Fruit fly (Drosophila melanogaster) S2 (cell line): ENCODE results near the gene Polr3H.

Experiments
- CG8478 ChIP-seq: fragments of >200 bp; optimal IDR thresholded peaks from 2 replicates; lab custom pipeline; 2018
- CTCF ChIP-seq, 2 experiments: fragments of >200 bp; optimal IDR thresholded peaks; 2 replicates each; lab custom pipeline; 2018

Gene Polr3H

DNA sequence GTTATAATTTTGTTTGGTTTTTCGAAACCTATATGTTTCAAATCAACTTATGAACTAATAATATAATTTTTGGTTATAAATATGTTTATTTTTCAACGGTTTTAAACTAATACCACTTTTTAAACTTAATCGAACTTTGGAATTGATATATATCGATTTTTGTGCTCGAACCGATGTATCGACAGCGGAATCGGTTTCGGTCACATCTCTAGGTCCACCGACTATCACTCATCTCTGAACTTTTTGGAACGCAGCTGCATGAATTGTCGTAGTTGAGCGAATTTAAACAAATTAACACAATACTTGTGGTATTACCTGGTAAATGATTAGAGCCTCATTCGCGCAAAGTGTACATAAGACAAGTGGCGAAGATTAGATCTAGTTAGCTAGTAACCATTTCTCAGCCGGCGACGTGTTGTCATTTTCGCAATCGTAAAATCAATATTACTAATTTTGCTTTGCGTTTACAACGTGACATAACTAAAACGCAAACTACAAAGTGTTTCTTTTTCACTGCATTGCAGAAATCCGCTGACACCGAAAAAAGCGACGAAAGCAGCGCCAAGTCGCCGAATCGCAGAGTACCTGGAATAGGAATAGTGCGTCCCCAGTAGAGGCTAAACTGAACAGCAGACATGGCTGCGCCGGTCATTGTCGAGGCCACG, 20.6 kb upstream of the Polr3H start, which contains the start of gene Apt1:
Gene Apt1, plus strand, starts transcription at position 219 of the 665 bp plus-strand sequence.
- TF ChIP-seq CTCF (optimal IDR thresholded peaks at IDR 0.05; lab: Kevin White, UChicago), result peak in 1 of 2 experiments; percentile 16
- TF ChIP-seq CG8478, result no peak

DNA sequence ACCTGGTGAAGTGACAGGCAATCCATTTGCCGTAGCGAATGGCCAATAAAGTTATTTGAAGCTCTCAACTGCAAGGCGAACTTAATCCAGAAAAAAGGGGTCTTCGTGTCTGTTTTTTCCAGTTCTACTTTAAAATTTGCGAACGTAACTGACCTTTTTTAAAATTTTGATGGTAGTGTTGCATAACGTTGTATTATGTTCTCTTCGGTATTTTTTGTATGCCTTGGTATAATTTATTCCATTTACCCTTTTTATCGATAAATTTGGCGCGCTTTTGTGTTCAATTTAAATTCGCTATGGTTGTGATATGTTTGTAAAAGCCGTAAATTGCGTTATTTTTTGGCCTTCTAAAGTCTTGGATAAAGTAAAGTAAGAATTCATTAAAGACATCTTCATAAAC, 17.9 kb upstream of the Polr3H start:
- TF ChIP-seq CTCF (optimal IDR thresholded peaks at IDR 0.05; lab: Kevin White, UChicago) (no peak), CG8478 (no peak)

- TF ChIP-seq CG8478 (no peak), CTCF (optimal IDR thresholded peaks at IDR 0.05; lab: Kevin White, UChicago) (no peak)
Observed at dm6 chr3L:11631092-11631491, 17.5 kb upstream of the Polr3H start, which contains the start of gene CG32091. TSS of gene CG32091 (plus strand) at chr3L:11631392.

DNA sequence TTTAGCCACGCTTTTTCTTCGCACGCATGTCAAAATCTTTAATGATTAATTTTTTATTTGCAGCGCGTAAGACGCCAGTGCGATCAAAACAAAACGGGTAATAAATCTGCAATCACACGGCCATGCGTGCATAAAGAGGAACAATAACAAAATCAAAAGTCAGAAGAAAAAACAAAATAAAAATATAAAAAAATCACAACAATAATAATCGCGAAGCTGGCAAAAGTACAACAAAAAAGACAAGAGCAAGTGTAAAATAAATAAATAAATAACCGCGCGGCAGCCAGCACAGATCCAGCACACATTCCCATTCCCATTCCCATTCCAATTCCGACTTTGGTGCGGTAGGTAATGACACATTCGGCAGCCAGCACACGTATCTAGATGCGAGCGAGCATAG, 14.0 kb upstream of the Polr3H start:
- no peak for TF ChIP-seq CTCF (optimal IDR thresholded peaks at IDR 0.05; lab: Kevin White, UChicago)
- TF ChIP-seq CG8478, result no peak

DNA sequence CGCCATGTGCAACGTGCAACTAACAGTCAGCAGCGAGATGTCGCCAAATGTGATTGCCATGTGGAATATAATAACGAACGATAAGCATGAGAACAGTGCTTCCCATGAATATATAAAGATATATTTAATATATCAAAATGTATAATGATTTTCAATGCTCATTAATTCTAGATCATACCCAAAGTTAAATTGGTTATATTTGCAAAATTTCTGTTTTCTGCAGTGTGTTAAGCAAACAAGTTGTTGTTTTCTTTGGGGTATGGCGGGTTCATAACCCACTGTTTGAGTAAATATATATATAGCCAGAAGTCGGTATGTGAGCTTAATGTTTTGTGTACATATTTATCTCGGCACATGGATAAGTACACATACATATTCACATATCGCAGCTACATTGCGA, 11.7 kb upstream of the Polr3H start:
- TF ChIP-seq CTCF (optimal IDR thresholded peaks at IDR 0.05; lab: Kevin White, UChicago), result no peak
- TF ChIP-seq CG8478, result no peak

- TF ChIP-seq CG8478, result no peak
- TF ChIP-seq CTCF (optimal IDR thresholded peaks at IDR 0.05; lab: Kevin White, UChicago), result no peak
Observed at dm6 chr3L:11645933-11646332, 2.6 kb upstream of the Polr3H start, which contains the start of gene CG6071. TSS of gene CG6071 (minus strand) at chr3L:11646033.

DNA sequence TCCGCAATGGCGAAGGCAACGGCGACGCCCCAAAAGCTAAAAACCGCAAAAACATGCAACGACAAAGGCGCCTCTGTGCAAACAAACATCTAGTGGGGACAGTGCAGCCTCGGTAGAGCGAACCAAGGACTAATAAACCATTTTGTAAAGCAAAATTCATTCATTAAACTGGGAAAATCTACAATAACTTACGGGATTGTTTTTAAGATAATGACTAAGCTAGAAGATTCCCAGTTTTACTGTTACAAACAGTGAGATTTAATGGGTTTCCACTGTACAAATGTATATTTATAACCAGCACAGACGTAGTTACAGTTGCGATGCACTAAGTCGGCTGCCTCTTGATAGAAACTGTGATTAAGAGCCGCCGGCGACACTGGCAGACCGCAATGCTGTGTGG, 7.6 kb downstream of the Polr3H start:
- no peak for TF ChIP-seq CTCF (optimal IDR thresholded peaks at IDR 0.05; lab: Kevin White, UChicago)
- TF ChIP-seq CG8478, result no peak

DNA sequence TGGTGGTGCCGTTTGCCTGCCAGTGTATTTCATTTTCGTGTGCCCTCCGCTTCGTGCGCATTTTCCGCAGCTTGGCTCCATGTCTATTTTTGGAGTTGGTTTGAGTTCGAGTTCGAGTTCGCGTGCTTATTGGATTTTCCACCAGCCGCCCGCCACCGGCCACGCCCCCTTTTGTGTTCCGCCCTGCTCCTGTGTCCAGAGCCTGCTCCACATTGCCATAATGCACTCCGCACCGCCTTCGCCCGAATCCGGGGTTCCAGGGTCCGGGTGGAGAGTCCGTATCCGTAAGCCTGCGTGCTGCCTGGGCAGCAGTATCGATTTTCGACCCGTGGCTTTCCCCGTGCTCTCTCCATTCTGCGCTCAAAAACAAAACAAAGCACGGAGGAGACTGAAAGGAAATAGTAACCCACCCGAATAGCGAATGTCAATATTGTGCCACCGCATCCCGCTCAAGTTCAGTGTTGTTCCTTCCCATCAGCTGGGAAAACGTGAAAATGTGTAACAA, 29.8 kb downstream of the Polr3H start:
- TF ChIP-seq CTCF (optimal IDR thresholded peaks at IDR 0.05; lab: Kevin White, UChicago), result no peak
- TF ChIP-seq CG8478, result no peak

DNA sequence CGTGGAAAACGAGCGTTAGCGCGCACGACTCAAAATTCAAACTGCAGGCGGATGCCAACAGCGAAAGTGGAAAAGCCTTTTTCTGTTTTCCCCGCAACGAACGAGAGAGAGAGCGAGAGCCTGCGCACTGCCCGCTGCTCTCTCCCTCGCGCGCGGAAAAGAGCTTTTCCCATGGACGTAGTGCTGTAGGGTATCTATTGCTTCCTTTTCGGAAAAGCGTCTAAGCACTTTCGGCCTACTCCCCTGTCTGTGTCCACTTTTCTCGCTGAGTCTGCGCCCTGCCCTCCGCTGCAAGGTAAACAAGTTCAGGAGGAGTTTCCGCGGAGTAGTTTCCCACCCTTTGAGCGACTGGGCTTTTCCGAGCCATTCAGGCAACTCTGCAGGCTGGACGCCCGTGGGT, 31.7 kb downstream of the Polr3H start, which contains the start of gene CG32085:
Gene CG32085, minus strand, starts transcription at position 47 of the 400 bp plus-strand sequence.
- TF ChIP-seq CTCF (optimal IDR thresholded peaks at IDR 0.05; lab: Kevin White, UChicago), result no peak
- TF ChIP-seq CG8478, result no peak

DNA sequence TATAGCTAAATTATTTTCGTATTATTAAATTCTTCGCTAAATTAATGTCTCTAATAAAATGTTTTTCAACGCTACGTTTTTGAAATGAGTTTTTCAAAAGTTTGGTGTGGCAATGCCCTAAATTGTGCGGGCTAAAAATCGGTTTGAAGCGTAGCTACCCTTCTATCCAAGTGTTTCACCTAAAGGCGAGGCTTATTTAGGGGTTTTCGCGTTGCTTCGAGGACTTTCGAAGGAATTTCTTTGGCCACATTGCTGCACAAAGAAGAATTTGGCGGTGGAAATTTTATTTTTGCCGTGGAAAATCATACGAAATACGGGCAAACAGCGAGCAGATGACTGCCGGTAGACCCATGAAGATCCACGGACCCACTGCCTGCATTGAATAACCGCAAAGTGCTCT, 33.2 kb downstream of the Polr3H start, which contains the start of gene TfIIEalpha:
Gene TfIIEalpha, plus strand, starts transcription at position 245 of the 400 bp plus-strand sequence.
- TF ChIP-seq CG8478 (no peak), CTCF (optimal IDR thresholded peaks at IDR 0.05; lab: Kevin White, UChicago) (peak; percentile 41 to 56)

DNA sequence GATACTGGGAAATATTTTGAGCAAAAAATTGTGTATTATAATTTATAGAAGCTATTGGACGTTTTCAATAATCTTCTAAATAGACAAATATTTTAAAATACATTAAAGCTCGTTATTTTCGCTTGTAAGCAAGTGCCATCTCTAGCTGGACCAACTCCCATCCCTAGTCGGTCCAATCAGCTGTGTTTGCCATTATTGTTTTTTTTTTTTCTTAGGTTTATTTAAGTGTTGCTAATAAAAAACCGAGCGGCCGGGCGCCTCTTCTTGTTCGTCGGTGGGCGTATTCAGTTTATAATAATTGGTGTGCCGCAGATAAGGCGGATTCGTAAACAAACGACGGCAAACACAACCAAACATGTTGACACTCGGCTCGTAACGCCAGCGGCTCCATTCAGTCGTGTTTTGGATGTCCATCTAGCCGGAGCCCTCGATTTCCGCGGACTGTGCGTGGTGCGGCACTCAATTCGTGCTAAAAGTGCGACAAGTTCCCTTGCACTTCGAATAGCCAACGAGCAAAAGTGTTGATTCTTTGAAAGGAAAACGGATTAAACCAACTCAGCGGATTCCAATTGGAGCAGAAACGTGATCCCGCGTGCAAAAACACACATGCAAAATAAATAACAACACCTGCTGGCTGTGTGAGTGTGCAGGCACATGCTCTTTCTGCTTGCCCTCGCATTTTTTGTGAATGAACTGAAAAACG, 35.4 kb downstream of the Polr3H start, which contains the start of gene Sugb:
Gene Sugb, plus strand, starts transcription at position 162 of the 703 bp plus-strand sequence.
- TF ChIP-seq CG8478 (no peak), CTCF (optimal IDR thresholded peaks at IDR 0.05; lab: Kevin White, UChicago) (no peak)

dm6 chr3L:11684522-11684851, 35.9 kb downstream of the Polr3H start:
- TF ChIP-seq CG8478, result no peak
- no peak for TF ChIP-seq CTCF (optimal IDR thresholded peaks at IDR 0.05; lab: Kevin White, UChicago)

DNA sequence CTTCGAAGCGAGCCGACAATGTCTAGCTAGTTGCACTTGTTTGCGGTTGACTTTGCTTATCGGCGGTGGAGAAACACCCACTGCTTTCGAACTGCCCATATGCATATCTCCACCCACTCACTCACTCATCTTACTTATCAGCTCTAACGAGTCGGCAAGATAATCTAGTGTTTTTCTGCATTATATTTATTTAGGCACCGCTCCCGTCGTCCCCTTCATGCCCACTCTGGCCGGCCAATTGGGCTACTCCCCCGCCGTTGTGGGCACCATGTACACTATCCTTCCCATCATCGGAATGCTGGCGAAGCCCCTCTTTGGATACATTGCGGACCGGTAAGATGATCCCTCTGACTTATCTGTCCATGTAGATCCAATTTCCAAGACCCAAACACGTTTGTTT, 37.3 kb downstream of the Polr3H start:
- no peak for TF ChIP-seq CG8478
- no peak for TF ChIP-seq CTCF (optimal IDR thresholded peaks at IDR 0.05; lab: Kevin White, UChicago)

dm6 chr3L:11689832-11690602, 41.5 kb downstream of the Polr3H start:
- no peak for TF ChIP-seq CG8478

DNA sequence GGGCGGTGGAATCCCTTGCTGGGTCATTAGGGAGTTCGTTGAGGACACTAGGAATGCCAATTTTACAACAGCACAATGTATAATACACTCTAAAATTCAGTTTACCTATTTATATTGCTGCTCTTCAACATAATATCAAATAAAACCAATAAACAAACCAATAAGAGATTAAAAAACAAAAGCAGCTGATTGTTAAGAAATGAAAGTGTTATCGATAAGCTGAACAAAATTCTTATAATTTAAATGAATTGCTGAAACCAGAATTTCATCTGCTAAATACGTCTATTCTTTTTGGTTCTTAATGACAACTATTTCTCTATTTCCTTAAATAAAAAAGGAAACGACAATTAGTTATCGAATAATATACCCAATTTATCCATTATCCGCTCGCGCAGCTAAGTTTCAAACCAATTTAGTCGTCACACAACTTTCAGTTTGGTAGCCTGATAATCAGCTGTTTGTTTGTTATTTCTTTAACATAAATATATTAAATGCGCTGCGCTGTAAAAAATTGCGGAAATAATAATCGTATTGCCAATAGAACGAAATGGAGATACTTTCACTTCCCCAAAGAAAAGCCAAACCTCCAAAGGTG, 42.7 kb downstream of the Polr3H start, which contains the start of the genes Pldn and CG14135:
Gene Pldn, minus strand, starts transcription at position 197 of the 595 bp plus-strand sequence.
Gene CG14135, plus strand, starts transcription at position 369 of the 595 bp plus-strand sequence.
- no peak for TF ChIP-seq CG8478
- TF ChIP-seq CTCF (optimal IDR thresholded peaks at IDR 0.05; lab: Kevin White, UChicago), result peak in 1 of 2 experiments; percentile 12
